Fruit fly (Drosophila melanogaster) whole organism, adult: ENCODE results near the gene RasGAP1.

Experiments
- CG7045 ChIP-seq: fragments of 200-800 bp; sonication (Bioruptor generic); optimal IDR thresholded peaks from 2 replicates; lab custom pipeline; 2017; ENCODE audit warnings: missing biosample characterization, mild to moderate bottlenecking, missing genetic modification characterization
- kay ChIP-seq: fragments of 200-800 bp; sonication (Bioruptor generic); peaks from one replicate; lab custom pipeline; 2016; ENCODE audit warnings: missing biosample characterization, missing genetic modification characterization, borderline replicate concordance
- pad ChIP-seq: fragments of 200-800 bp; sonication (Bioruptor generic); optimal IDR thresholded peaks from 3 replicates; lab custom pipeline; 2017; ENCODE audit warnings: missing biosample characterization, missing genetic modification characterization, mild to moderate bottlenecking, moderate library complexity, missing genetic modification reagents

dm6 chr3L:9842043-9842442 lies 13.0 kb downstream of the RasGAP1 start:
- TF ChIP-seq CG7045, result no peak
- TF ChIP-seq pad (GFP tag; lab: Kevin White, UChicago), result no peak
- TF ChIP-seq kay, result no peak
